Worm (Caenorhabditis elegans) whole organism, mixed stage, embryonic: ENCODE data around the gene zipt-17.

Experiments used
- blmp-1 ChIP-seq: fragments of 150-350 bp; optimal IDR thresholded peaks from 2 replicates; lab custom pipeline; 2014; ENCODE audit warnings: missing biosample characterization, missing genetic modification characterization
- ceh-39 ChIP-seq: fragments of 150-350 bp; optimal IDR thresholded peaks from 2 replicates; lab custom pipeline; 2014; ENCODE audit warnings: missing biosample characterization, missing genetic modification characterization
- elt-3 ChIP-seq: fragments of 150-350 bp; optimal IDR thresholded peaks from 2 replicates; lab custom pipeline; 2014; ENCODE audit warnings: missing biosample characterization, missing genetic modification characterization
- lin-32 ChIP-seq: fragments of 200-800 bp; sonication (Bioruptor generic); optimal IDR thresholded peaks from 2 replicates; lab custom pipeline; 2018; ENCODE audit warnings: mild to moderate bottlenecking, missing genetic modification characterization, missing compliant biosample characterization
- nhr-12 ChIP-seq: fragments of 150-350 bp; optimal IDR thresholded peaks from 2 replicates; lab custom pipeline; 2014; ENCODE audit warnings: missing biosample characterization, missing genetic modification characterization
- nhr-237 ChIP-seq: fragments of 150-350 bp; optimal IDR thresholded peaks from 2 replicates; lab custom pipeline; 2014; ENCODE audit warnings: missing biosample characterization, missing genetic modification characterization
- nhr-28 ChIP-seq: fragments of 150-350 bp; optimal IDR thresholded peaks from 2 replicates; lab custom pipeline; 2014; ENCODE audit warnings: missing biosample characterization, missing genetic modification characterization
- unc-39 ChIP-seq: fragments of 150-350 bp; optimal IDR thresholded peaks from 2 replicates; lab custom pipeline; 2014; ENCODE audit warnings: missing biosample characterization, missing genetic modification characterization
- ztf-11 ChIP-seq: fragments of 150-350 bp; optimal IDR thresholded peaks from 2 replicates; lab custom pipeline; 2014; ENCODE audit warnings: missing biosample characterization, missing genetic modification characterization

DNA sequence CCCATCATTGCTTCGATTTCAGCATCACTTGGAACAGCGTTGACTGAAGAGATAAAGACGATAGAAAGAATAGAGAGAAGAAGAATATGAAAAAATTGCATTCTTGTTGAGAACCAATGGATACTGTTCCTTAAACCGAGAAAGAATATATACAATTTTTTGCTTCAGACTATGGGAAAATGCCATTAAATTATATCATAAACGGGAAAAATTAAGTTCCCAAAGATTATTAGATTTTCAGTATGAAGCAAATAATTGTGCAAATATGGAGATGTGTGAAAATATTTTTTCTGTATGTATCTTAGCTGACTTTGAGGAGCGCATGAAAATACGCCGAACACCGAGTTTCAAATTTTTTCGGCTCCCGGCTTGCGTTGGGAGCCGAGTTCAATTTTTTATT, 40.3 kb upstream of the zipt-17 start, which contains the start of gene T02D1.9:
- TF ChIP-seq blmp-1 (tag; lab: Kevin White, UChicago) (no peak), lin-32 (GFP tag; lab: Kevin White, UChicago) (no peak), elt-3 (tag; lab: Kevin White, UChicago) (no peak), nhr-12 (no peak), ztf-11 (no peak), unc-39 (tag; lab: Kevin White, UChicago) (no peak), nhr-237 (tag; lab: Kevin White, UChicago) (no peak), ceh-39 (no peak), nhr-28 (tag; lab: Kevin White, UChicago) (no peak)
